Worm (Caenorhabditis elegans) whole organism, L1 larva: ENCODE results near the gene F59D12.5.
A peak's percentile ranks its signal among the peaks of the same experiment; 100 is the strongest.

Source experiments
- C04F5.9 ChIP-seq: sonication (generic microtip); optimal IDR thresholded peaks from 2 replicates; lab custom pipeline; 2016; ENCODE audit warnings: missing genetic modification characterization, missing compliant biosample characterization
- C16A3.4 ChIP-seq: fragments of 150-350 bp; optimal IDR thresholded peaks from 2 replicates; lab custom pipeline; 2014; ENCODE audit warnings: missing biosample characterization, missing genetic modification characterization
- F16B12.6 ChIP-seq: fragments of 150-350 bp; optimal IDR thresholded peaks from 2 replicates; lab custom pipeline; 2014; ENCODE audit warnings: missing biosample characterization, missing genetic modification characterization
- blmp-1 ChIP-seq: fragments of 150-350 bp; optimal IDR thresholded peaks from 2 replicates; lab custom pipeline; 2014; ENCODE audit warnings: missing biosample characterization, missing genetic modification characterization
- ceh-8 ChIP-seq: fragments of 200-800 bp; sonication (Bioruptor generic); optimal IDR thresholded peaks from 2 replicates; lab custom pipeline; 2018; ENCODE audit warnings: mild to moderate bottlenecking, missing genetic modification characterization, moderate library complexity, missing compliant biosample characterization
- ceh-82 ChIP-seq, 3 experiments: fragments of 150-350 bp in 1 of 3; sonication (generic microtip) in 2 of 3; optimal IDR thresholded peaks; 2 replicates each; lab custom pipeline; 2014 to 2017; ENCODE audit warnings: missing biosample characterization in 3 of 3, missing genetic modification characterization in 3 of 3
- ceh-90 ChIP-seq: sonication (generic microtip); optimal IDR thresholded peaks from 2 replicates; lab custom pipeline; 2016; ENCODE audit warnings: missing genetic modification characterization, missing compliant biosample characterization
- ces-1 ChIP-seq: fragments of 150-350 bp; optimal IDR thresholded peaks from 2 replicates; lab custom pipeline; 2014; ENCODE audit warnings: missing biosample characterization, missing genetic modification reagents, missing genetic modification characterization
- dpl-1 ChIP-seq, 3 experiments: fragments of 150-350 bp in 2 of 3; sonication (generic microtip) in 1 of 3; optimal IDR thresholded peaks; 2 replicates each; lab custom pipeline; 2014 to 2017; ENCODE audit warnings: missing biosample characterization in 3 of 3, missing genetic modification characterization in 3 of 3, missing genetic modification reagents in 3 of 3
- dsc-1 ChIP-seq: sonication (generic microtip); optimal IDR thresholded peaks from 2 replicates; lab custom pipeline; 2016; ENCODE audit warnings: mild to moderate bottlenecking, missing genetic modification characterization, missing compliant biosample characterization
- efl-1 ChIP-seq, 4 experiments: fragments of 150-350 bp; optimal IDR thresholded peaks in 3 of 4; peaks in 1 of 4; 1 replicate in 1 of 4; 2 replicates in 3 of 4; lab custom pipeline; 2014; ENCODE audit warnings: missing biosample characterization in 2 of 4, missing genetic modification characterization in 2 of 4, missing genetic modification reagents in 2 of 4
- efl-3 ChIP-seq: fragments of 200-800 bp; sonication (Bioruptor generic); optimal IDR thresholded peaks from 2 replicates; lab custom pipeline; 2018; ENCODE audit warnings: mild to moderate bottlenecking, missing genetic modification characterization, missing compliant biosample characterization
- egl-13 ChIP-seq: sonication (generic microtip); optimal IDR thresholded peaks from 2 replicates; lab custom pipeline; 2016; ENCODE audit warnings: missing genotype, missing genetic modification reagents, missing genetic modification characterization, missing compliant biosample characterization
- elt-2 ChIP-seq: sonication (generic microtip); optimal IDR thresholded peaks from 2 replicates; lab custom pipeline; 2016; ENCODE audit warnings: missing genetic modification characterization, mild to moderate bottlenecking, inconsistent platforms, missing compliant biosample characterization, missing genetic modification reagents
- ets-5 ChIP-seq: fragments of 200-800 bp; sonication (Bioruptor generic); IDR thresholded peaks from 2 replicates; pipeline ENCODE4 v1.3.6; 2022; ENCODE audit warnings: missing genetic modification characterization, missing compliant biosample characterization
- fkh-10 ChIP-seq: sonication (generic microtip); optimal IDR thresholded peaks from 2 replicates; lab custom pipeline; 2017; ENCODE audit warnings: missing biosample characterization, missing genetic modification reagents, missing genetic modification characterization
- fkh-4 ChIP-seq: sonication (generic microtip); optimal IDR thresholded peaks from 2 replicates; lab custom pipeline; 2016; ENCODE audit warnings: missing compliant biosample characterization, missing genetic modification characterization, borderline replicate concordance
- hlh-17 ChIP-seq: fragments of 200-800 bp; sonication (Bioruptor generic); optimal IDR thresholded peaks from 2 replicates; lab custom pipeline; 2018; ENCODE audit warnings: missing genetic modification characterization, mild to moderate bottlenecking, missing compliant biosample characterization, moderate library complexity, borderline replicate concordance
- jun-1 ChIP-seq: fragments of 150-350 bp; optimal IDR thresholded peaks from 2 replicates; lab custom pipeline; 2014; ENCODE audit warnings: missing biosample characterization, missing genetic modification reagents, missing genetic modification characterization
- lin-13 ChIP-seq: fragments of 150-350 bp; optimal IDR thresholded peaks from 2 replicates; lab custom pipeline; 2014; ENCODE audit warnings: missing biosample characterization, missing genetic modification reagents, missing genetic modification characterization
- lin-14 ChIP-seq: fragments of 200-800 bp; sonication (Bioruptor generic); optimal IDR thresholded peaks from 2 replicates; lab custom pipeline; 2018; ENCODE audit warnings: mild to moderate bottlenecking, missing genetic modification characterization, moderate library complexity, missing compliant biosample characterization
- lin-35 ChIP-seq, 2 experiments: fragments of 150-350 bp; optimal IDR thresholded peaks; 2 replicates each; lab custom pipeline; 2014; ENCODE audit warnings: missing biosample characterization in 2 of 2, missing genetic modification characterization in 2 of 2, missing genetic modification reagents in 2 of 2
- lir-3 ChIP-seq: sonication (generic microtip); optimal IDR thresholded peaks from 2 replicates; lab custom pipeline; 2016; ENCODE audit warnings: mild to moderate bottlenecking, missing genetic modification characterization, moderate library complexity, missing compliant biosample characterization; ENCODE audit not compliant: poor library complexity
- mab-9 ChIP-seq: fragments of 200-800 bp; sonication (Bioruptor generic); IDR thresholded peaks from 2 replicates; pipeline ENCODE4 v1.3.6; 2022; ENCODE audit warnings: missing genetic modification reagents, missing genetic modification characterization, missing compliant biosample characterization
- mdl-1 ChIP-seq, 2 experiments: fragments of 150-350 bp; optimal IDR thresholded peaks; 2 replicates each; lab custom pipeline; 2014 to 2017; ENCODE audit warnings: missing biosample characterization in 2 of 2, missing genetic modification characterization in 2 of 2, inconsistent platforms in 1 of 2
- mep-1 ChIP-seq: fragments of 150-350 bp; optimal IDR thresholded peaks from 2 replicates; lab custom pipeline; 2014; ENCODE audit warnings: missing biosample characterization, missing genetic modification characterization
- nhr-12 ChIP-seq: sonication (generic microtip); optimal IDR thresholded peaks from 2 replicates; lab custom pipeline; 2017; ENCODE audit warnings: missing biosample characterization, missing genetic modification characterization
- nhr-20 ChIP-seq: sonication (generic microtip); optimal IDR thresholded peaks from 2 replicates; lab custom pipeline; 2016; ENCODE audit warnings: mild to moderate bottlenecking, missing genetic modification characterization, missing compliant biosample characterization
- nhr-47 ChIP-seq: sonication (generic microtip); optimal IDR thresholded peaks from 2 replicates; lab custom pipeline; 2016; ENCODE audit warnings: mild to moderate bottlenecking, missing genetic modification characterization, moderate library complexity, missing compliant biosample characterization
- nhr-76 ChIP-seq: sonication (generic microtip); optimal IDR thresholded peaks from 2 replicates; lab custom pipeline; 2017; ENCODE audit warnings: missing biosample characterization, missing genetic modification characterization
- pag-3 ChIP-seq: sonication (generic microtip); optimal IDR thresholded peaks from 2 replicates; lab custom pipeline; 2017; ENCODE audit warnings: missing genetic modification characterization, mild to moderate bottlenecking, missing compliant biosample characterization, antibody characterized with exemption, borderline replicate concordance; ENCODE audit not compliant: insufficient read depth
- rnt-1 ChIP-seq: sonication (generic microtip); optimal IDR thresholded peaks from 2 replicates; lab custom pipeline; 2016; ENCODE audit warnings: mild to moderate bottlenecking, missing genetic modification characterization, moderate library complexity, missing compliant biosample characterization
- skn-1 ChIP-seq: fragments of 150-350 bp; optimal IDR thresholded peaks from 2 replicates; lab custom pipeline; 2014; ENCODE audit warnings: missing biosample characterization, missing genetic modification characterization
- snpc-4 ChIP-seq: fragments of 150-350 bp; optimal IDR thresholded peaks from 2 replicates; lab custom pipeline; 2014; ENCODE audit warnings: missing biosample characterization, missing genetic modification characterization
- sptf-1 ChIP-seq: fragments of 150-350 bp; optimal IDR thresholded peaks from 2 replicates; lab custom pipeline; 2014; ENCODE audit warnings: missing biosample characterization, missing genetic modification characterization
- swsn-7 ChIP-seq: sonication (generic microtip); optimal IDR thresholded peaks from 2 replicates; lab custom pipeline; 2016; ENCODE audit warnings: missing genetic modification characterization, missing compliant biosample characterization
- tbx-2 ChIP-seq: sonication (generic microtip); optimal IDR thresholded peaks from 2 replicates; lab custom pipeline; 2016; ENCODE audit warnings: missing genetic modification characterization, missing compliant biosample characterization
- unc-130 ChIP-seq: fragments of 150-350 bp; optimal IDR thresholded peaks from 2 replicates; lab custom pipeline; 2017; ENCODE audit warnings: missing biosample characterization, missing genetic modification characterization, inconsistent platforms
- unc-62 ChIP-seq: fragments of 150-350 bp; optimal IDR thresholded peaks from 2 replicates; lab custom pipeline; 2014; ENCODE audit warnings: missing biosample characterization, missing genetic modification reagents, missing genetic modification characterization
- unc-86 ChIP-seq: sonication (generic microtip); optimal IDR thresholded peaks from 2 replicates; lab custom pipeline; 2016; ENCODE audit warnings: missing genetic modification characterization, missing compliant biosample characterization
- zag-1 ChIP-seq: fragments of 150-350 bp; optimal IDR thresholded peaks from 2 replicates; lab custom pipeline; 2014; ENCODE audit warnings: missing biosample characterization, missing genetic modification characterization
- zip-4 ChIP-seq: fragments of 200-800 bp; sonication (Bioruptor generic); optimal IDR thresholded peaks from 2 replicates; lab custom pipeline; 2018; ENCODE audit warnings: mild to moderate bottlenecking, missing genetic modification characterization, moderate library complexity, missing compliant biosample characterization
- ztf-11 ChIP-seq, 2 experiments: sonication (generic microtip); optimal IDR thresholded peaks; 2 replicates each; lab custom pipeline; 2016 to 2017; ENCODE audit warnings: missing genetic modification characterization in 2 of 2, missing biosample characterization in 1 of 2, missing compliant biosample characterization in 1 of 2

The F59D12.5 gene

DNA sequence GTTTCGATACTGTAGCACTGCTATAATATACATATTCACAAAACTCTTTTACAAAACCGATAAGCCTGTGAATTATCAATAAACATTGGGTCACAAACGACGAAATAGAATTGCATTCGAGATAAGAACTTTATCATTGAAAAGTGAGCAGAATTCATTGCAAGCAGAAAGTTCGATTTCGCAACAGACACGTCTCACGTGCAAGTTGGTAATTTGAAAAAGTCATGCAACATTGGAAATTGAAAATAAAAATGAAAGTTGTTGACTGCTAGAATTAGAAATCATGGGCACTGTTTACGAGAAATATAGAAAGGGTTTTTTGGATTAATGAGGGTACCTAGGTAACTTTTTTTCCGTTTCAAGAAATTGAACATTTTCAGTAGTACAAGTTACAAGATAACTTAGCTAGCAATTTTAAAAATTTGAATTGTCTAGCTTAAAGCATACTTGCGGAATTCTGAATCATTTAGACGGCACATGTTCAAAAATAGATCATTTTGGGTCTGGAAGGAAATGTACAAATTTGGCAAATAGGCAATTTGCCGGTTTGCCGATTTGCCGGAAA is 36.6 kb downstream of the F59D12.5 start (continued):
- TF ChIP-seq nhr-76 (tag; lab: Kevin White, UChicago) (no peak), rnt-1 (no peak), tbx-2 (tag; lab: Kevin White, UChicago) (no peak), efl-1 (optimal IDR thresholded peaks at IDR 0.05; lab: Kevin White, UChicago) (peak in 1 of 2 experiments; percentile 16), efl-1 (GFP tag; optimal IDR thresholded peaks at IDR 0.05 in 1 of 2; lab: Kevin White, UChicago) (peak in 1 of 2 experiments; percentile 67), dsc-1 (tag; lab: Kevin White, UChicago) (no peak), C16A3.4 (peak; percentile 31), mep-1 (tag; lab: Kevin White, UChicago) (peak; percentile 45), lin-35 (GFP tag; optimal IDR thresholded peaks at IDR 0.05; lab: Kevin White, UChicago) (peak in 1 of 2 experiments; percentile 79), nhr-12 (tag; lab: Kevin White, UChicago) (no peak), lin-13 (no peak), ceh-90 (no peak), fkh-4 (tag; lab: Kevin White, UChicago) (no peak), dpl-1 (GFP tag; optimal IDR thresholded peaks at IDR 0.05; lab: Kevin White, UChicago) (peak in 1 of 3 experiments; percentile 7), zip-4 (GFP tag; lab: Kevin White, UChicago) (peak; percentile 76), unc-130 (tag; lab: Kevin White, UChicago) (peak; percentile 15), nhr-47 (tag; lab: Kevin White, UChicago) (peak; percentile 52), F16B12.6 (tag; lab: Kevin White, UChicago) (no peak), elt-2 (tag; lab: Kevin White, UChicago) (peak; percentile 99), mdl-1 (tag; optimal IDR thresholded peaks at IDR 0.05; lab: Kevin White, UChicago) (peak in 1 of 2 experiments; percentile 83), ztf-11 (tag; optimal IDR thresholded peaks at IDR 0.05; lab: Kevin White, UChicago) (no peak), egl-13 (tag; lab: Kevin White, UChicago) (no peak), sptf-1 (tag; lab: Kevin White, UChicago) (no peak), mab-9 (GFP tag; lab: Robert Waterston, UW) (peak; percentile 35; the same call in 1 of the 2 replicates), fkh-10 (GFP tag; lab: Kevin White, UChicago) (no peak), efl-3 (GFP tag; lab: Kevin White, UChicago) (no peak), C04F5.9 (tag; lab: Kevin White, UChicago) (no peak), hlh-17 (GFP tag; lab: Kevin White, UChicago) (no peak), swsn-7 (no peak), ceh-8 (GFP tag; lab: Kevin White, UChicago) (no peak), skn-1 (tag; lab: Kevin White, UChicago) (peak; percentile 63), blmp-1 (tag; lab: Kevin White, UChicago) (peak; percentile 46), snpc-4 (tag; lab: Kevin White, UChicago) (peak; percentile 37), lir-3 (no peak), ces-1 (GFP tag; lab: Kevin White, UChicago) (no peak), unc-62 (GFP tag; lab: Kevin White, UChicago) (no peak), ceh-82 (tag; optimal IDR thresholded peaks at IDR 0.05; lab: Kevin White, UChicago) (no peak), pag-3 (tag; lab: Kevin White, UChicago) (no peak), zag-1 (tag; lab: Kevin White, UChicago) (no peak), unc-86 (tag; lab: Kevin White, UChicago) (no peak), lin-14 (GFP tag; lab: Kevin White, UChicago) (peak; percentile 60), jun-1 (tag; lab: Kevin White, UChicago) (peak; percentile 66), nhr-20 (tag; lab: Kevin White, UChicago) (peak; percentile 76), ets-5 (GFP tag; lab: Robert Waterston, UW) (no peak)
